Worm (Caenorhabditis elegans) whole organism, L4/young adult: Measurements from ENCODE around the gene Y79H2A.3.

Experiments used
- W03F9.2 ChIP-seq: fragments of 150-350 bp; optimal IDR thresholded peaks from 2 replicates; lab custom pipeline; 2014; ENCODE audit warnings: missing biosample characterization, missing genetic modification characterization
- dao-5 ChIP-seq: sonication (generic microtip); optimal IDR thresholded peaks from 2 replicates; lab custom pipeline; 2016; ENCODE audit warnings: missing genotype, missing genetic modification characterization, moderate library complexity, missing compliant biosample characterization
- him-1 ChIP-seq: sonication (generic microtip); optimal IDR thresholded peaks from 2 replicates; lab custom pipeline; 2016; ENCODE audit warnings: missing genotype, missing genetic modification reagents, missing genetic modification characterization, missing compliant biosample characterization

Y79H2A.3 gene

ce11 chrIII:12013054-12013453 is 39.1 kb downstream of the Y79H2A.3 start:
- TF ChIP-seq him-1 (no peak), dao-5 (no peak), W03F9.2 (tag; lab: Kevin White, UChicago) (no peak)

DNA sequence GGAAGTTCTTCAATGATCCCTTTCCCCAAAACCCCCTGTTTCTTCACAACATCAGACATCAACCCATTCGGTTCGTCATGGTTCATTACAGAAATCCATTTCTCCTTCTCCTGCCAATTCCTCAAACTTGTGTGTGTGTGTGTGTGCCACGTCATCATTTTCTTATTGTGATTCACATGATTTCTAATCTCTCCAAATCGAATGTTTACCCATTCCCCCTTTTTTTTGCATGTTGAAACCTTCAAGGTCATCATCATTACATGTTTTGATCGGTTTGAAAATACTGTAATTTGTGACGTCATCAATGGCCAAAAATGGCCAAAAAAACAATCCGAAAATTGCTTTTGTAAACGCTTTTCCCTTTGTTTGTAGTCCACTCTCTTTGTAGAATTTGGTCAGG is 42.3 kb downstream of the Y79H2A.3 start:
- no peak for TF ChIP-seq dao-5
- TF ChIP-seq W03F9.2 (tag; lab: Kevin White, UChicago): no peak
- no peak for TF ChIP-seq him-1

DNA sequence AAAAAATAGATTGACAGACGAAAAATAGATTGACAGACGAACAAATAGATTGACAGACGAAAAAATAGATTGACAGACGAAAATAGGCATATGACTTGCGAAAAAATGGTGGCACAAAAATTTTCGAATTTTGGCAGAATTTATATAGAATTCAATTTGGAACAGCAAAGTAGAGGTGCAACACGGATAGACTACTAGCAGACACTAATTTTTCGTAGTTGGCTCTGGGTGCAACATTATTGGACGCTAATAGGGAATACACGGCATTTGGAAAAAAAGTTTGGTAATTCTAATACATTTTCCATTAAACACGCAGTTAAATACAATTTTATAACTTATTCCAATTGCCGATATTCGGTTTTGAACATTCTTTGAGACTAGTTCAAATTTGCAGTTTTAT is 42.8 kb downstream of the Y79H2A.3 start:
- TF ChIP-seq W03F9.2 (tag; lab: Kevin White, UChicago): no peak
- TF ChIP-seq him-1: no peak
- no peak for TF ChIP-seq dao-5

DNA sequence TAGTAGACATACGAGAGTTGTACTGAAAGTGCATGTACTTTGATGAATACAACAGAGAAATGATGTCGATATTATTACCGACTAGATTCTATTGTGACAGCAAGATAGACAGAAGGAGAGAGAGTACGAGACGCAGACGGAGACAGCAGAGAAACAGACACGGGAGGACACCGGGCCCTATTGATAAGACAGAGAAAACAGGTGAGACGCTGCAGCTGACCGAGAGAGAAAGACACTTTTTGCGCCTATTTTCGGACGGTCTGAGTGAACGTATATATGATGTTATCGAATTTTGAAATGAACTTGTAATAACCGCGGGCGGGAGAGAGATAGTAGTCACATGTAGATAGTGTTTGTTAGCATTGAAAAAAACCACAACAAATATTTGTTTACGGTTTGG is 48.8 kb downstream of the Y79H2A.3 start:
- no peak for TF ChIP-seq W03F9.2 (tag; lab: Kevin White, UChicago)
- no peak for TF ChIP-seq him-1
- no peak for TF ChIP-seq dao-5

DNA sequence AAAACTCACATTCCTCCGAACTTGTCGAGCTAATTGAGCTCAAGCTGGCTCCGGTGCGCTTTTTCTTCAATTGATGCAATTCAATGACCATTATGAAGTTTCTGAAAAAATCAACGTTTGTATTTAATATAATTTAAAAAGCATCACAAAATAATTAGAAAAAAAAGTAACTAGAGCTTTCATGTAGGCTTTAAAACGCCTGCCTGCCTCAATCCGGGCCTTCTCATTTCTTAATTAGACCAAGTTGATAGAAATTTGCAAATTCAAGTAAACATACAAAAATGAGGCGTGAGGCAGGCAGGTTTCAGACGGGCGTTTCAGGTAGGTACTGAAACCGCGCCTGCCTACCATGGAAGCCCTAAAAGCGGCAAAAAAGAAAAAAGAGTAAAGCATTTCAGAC is 49.3 kb downstream of the Y79H2A.3 start, which contains the start of gene Y56A3A.33:
Gene Y56A3A.33, minus strand, starts transcription at position 101 of the 400 bp plus-strand sequence.
- no peak for TF ChIP-seq W03F9.2 (tag; lab: Kevin White, UChicago)
- no peak for TF ChIP-seq him-1
- TF ChIP-seq dao-5: no peak

- TF ChIP-seq W03F9.2 (tag; lab: Kevin White, UChicago) (no peak), dao-5 (no peak)
Measured at ce11 chrIII:11999543-11999942, 52.6 kb downstream of the Y79H2A.3 start.

ce11 chrIII:11995783-11996182 is 56.3 kb downstream of the Y79H2A.3 start:
- TF ChIP-seq W03F9.2 (tag; lab: Kevin White, UChicago): no peak
- TF ChIP-seq him-1: no peak
- no peak for TF ChIP-seq dao-5

DNA sequence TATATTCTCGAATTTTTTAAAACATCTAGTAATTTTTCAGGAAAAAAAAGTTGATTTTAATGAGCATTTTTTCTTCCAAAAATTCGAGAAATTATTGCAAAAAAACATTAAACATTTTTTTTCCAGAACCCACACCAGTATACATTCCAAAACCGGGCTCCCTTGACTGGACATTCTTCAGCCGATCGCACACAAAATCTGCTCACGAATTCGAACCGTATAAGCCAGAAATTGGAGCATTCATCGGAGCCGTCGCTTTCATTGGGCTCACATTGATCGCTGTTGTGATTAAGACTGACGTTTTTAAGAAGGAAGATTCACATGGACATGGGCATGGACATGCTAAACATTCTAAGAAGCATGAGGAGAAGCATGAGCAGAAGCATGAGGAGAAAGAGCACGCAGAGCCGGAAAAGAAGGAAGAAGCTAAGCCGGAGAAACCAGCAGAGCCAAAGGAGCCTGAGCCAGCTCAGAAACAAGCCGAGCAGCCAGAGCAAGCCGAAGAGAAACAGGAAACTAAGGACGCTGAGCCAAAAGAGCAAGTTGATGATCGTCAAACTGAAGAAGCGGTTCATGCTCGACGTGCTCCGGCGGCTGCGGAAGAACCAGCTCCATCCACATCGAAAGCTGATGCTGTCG is 60.3 kb downstream of the Y79H2A.3 start:
- TF ChIP-seq dao-5 (no peak), W03F9.2 (tag; lab: Kevin White, UChicago) (no peak), him-1 (no peak)

- TF ChIP-seq W03F9.2 (tag; lab: Kevin White, UChicago) (no peak), him-1 (no peak), dao-5 (no peak)
Measured at ce11 chrIII:11989823-11990222, 62.3 kb downstream of the Y79H2A.3 start, which contains the start of gene wah-1. Gene wah-1, plus strand, starts transcription at chrIII:11990167.

DNA sequence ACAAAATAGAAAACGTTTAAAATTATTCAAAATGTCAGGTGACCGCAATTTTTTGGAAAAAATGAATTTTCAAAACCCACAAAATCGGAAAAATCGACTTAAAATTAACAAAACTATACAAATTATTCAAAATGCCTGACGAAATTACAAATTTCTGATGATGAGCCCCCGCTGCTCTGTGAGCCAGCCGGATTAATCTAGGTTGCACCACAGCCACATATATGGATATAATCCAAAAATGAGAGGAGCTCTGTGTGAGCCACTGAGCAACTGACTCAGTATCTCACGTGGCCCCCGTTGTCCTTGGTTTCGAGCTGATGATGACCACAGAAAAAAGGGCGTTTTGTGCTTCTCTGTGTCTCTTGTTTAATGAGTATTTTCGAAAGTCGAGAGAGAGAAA is 67.0 kb downstream of the Y79H2A.3 start:
- no peak for TF ChIP-seq dao-5
- no peak for TF ChIP-seq W03F9.2 (tag; lab: Kevin White, UChicago)
- TF ChIP-seq him-1: no peak

ce11 chrIII:11982474-11982873 is 69.6 kb downstream of the Y79H2A.3 start:
- TF ChIP-seq dao-5: no peak
- TF ChIP-seq W03F9.2 (tag; lab: Kevin White, UChicago): no peak
- TF ChIP-seq him-1: no peak

- TF ChIP-seq dao-5 (no peak), him-1 (no peak), W03F9.2 (tag; lab: Kevin White, UChicago) (no peak)
Measured at ce11 chrIII:11981539-11981938, 70.6 kb downstream of the Y79H2A.3 start.
